Fruit fly (Drosophila melanogaster) whole organism, embryonic: ENCODE data around the gene CG15741.

ENCODE experiments used
- Bdp1 ChIP-seq: fragments of 200-800 bp; sonication (Bioruptor generic); optimal IDR thresholded peaks from 3 replicates; lab custom pipeline; 2016; ENCODE audit warnings: missing biosample characterization, missing genetic modification characterization
- C15 ChIP-seq: fragments of 200-800 bp; sonication (Bioruptor generic); IDR thresholded peaks from 3 replicates; pipeline ENCODE4 v1.3.6; 2022; ENCODE audit warnings: missing biosample characterization, missing genetic modification characterization
- CG10565 ChIP-seq: fragments of 200-800 bp; sonication (Bioruptor generic); optimal IDR thresholded peaks from 3 replicates; lab custom pipeline; 2016; ENCODE audit warnings: missing biosample characterization, mild to moderate bottlenecking, missing genetic modification characterization
- CG11247 ChIP-seq: fragments of 200-800 bp; sonication (Bioruptor generic); IDR thresholded peaks from 2 replicates; pipeline ENCODE4 v1.3.6; 2022; ENCODE audit warnings: missing biosample characterization, missing genetic modification characterization
- CG11695 ChIP-seq: fragments of 200-800 bp; sonication (Bioruptor generic); IDR thresholded peaks from 3 replicates; pipeline ENCODE4 v1.3.6; 2022; ENCODE audit warnings: missing biosample characterization, missing genetic modification characterization
- CG13424 ChIP-seq: fragments of 200-800 bp; sonication (Bioruptor generic); optimal IDR thresholded peaks from 2 replicates; lab custom pipeline; 2019; ENCODE audit warnings: missing biosample characterization, mild to moderate bottlenecking, missing genetic modification characterization, moderate library complexity
- CG14667 ChIP-seq: fragments of 200-800 bp; sonication (Bioruptor generic); IDR thresholded peaks from 2 replicates; pipeline ENCODE4 v1.3.6; 2022; ENCODE audit warnings: missing biosample characterization, missing genetic modification characterization
- CG16815 ChIP-seq: fragments of 200-800 bp; sonication (Bioruptor generic); optimal IDR thresholded peaks from 3 replicates; lab custom pipeline; 2017; ENCODE audit warnings: missing biosample characterization, mild to moderate bottlenecking, missing genetic modification characterization
- CG17612 ChIP-seq: fragments of 200-800 bp; sonication (Bioruptor generic); IDR thresholded peaks from 2 replicates; pipeline ENCODE4 v1.3.6; 2022; ENCODE audit warnings: missing biosample characterization, missing genetic modification characterization
- CG17802 ChIP-seq: fragments of 200-800 bp; sonication (Bioruptor generic); optimal IDR thresholded peaks from 2 replicates; lab custom pipeline; 2018; ENCODE audit warnings: missing biosample characterization, mild to moderate bottlenecking, missing genetic modification characterization, moderate library complexity
- CG18011 ChIP-seq: fragments of 200-800 bp; sonication (Bioruptor generic); optimal IDR thresholded peaks from 2 replicates; lab custom pipeline; 2017; ENCODE audit warnings: missing biosample characterization, missing genetic modification characterization, mild to moderate bottlenecking, moderate library complexity, missing genotype
- CG1832 ChIP-seq: fragments of 200-800 bp; sonication (Bioruptor generic); optimal IDR thresholded peaks from 2 replicates; lab custom pipeline; 2017; ENCODE audit warnings: missing biosample characterization, mild to moderate bottlenecking, missing genetic modification characterization, inconsistent platforms
- CG2129 ChIP-seq: fragments of 200-800 bp; sonication (Bioruptor generic); IDR thresholded peaks from 2 replicates; pipeline ENCODE4 v1.3.6; 2022; ENCODE audit warnings: missing biosample characterization, missing genetic modification characterization; ENCODE audit not compliant: partially characterized antibody
- CG33213 ChIP-seq: fragments of 200-800 bp; sonication (Bioruptor generic); optimal IDR thresholded peaks from 3 replicates; lab custom pipeline; 2016; ENCODE audit warnings: missing biosample characterization, missing genetic modification characterization
- CG33557 ChIP-seq: fragments of 200-800 bp; sonication (Bioruptor generic); optimal IDR thresholded peaks from 2 replicates; lab custom pipeline; 2019; ENCODE audit warnings: missing biosample characterization, mild to moderate bottlenecking, missing genetic modification characterization, moderate library complexity
- CG3838 ChIP-seq: fragments of 200-800 bp; sonication (Bioruptor generic); optimal IDR thresholded peaks from 3 replicates; lab custom pipeline; 2016; ENCODE audit warnings: missing biosample characterization, missing genetic modification characterization
- CG3995 ChIP-seq: fragments of 200-800 bp; sonication (Bioruptor generic); optimal IDR thresholded peaks from 3 replicates; lab custom pipeline; 2016; ENCODE audit warnings: missing biosample characterization, missing genetic modification characterization
- CG5245 ChIP-seq: fragments of 200-800 bp; sonication (Bioruptor generic); optimal IDR thresholded peaks from 3 replicates; lab custom pipeline; 2016; ENCODE audit warnings: missing biosample characterization, missing genetic modification characterization
- CG7987 ChIP-seq: fragments of 200-800 bp; sonication (Bioruptor generic); optimal IDR thresholded peaks from 2 replicates; lab custom pipeline; 2018; ENCODE audit warnings: missing biosample characterization, mild to moderate bottlenecking, missing genetic modification characterization, moderate library complexity
- Dbx ChIP-seq: fragments of 200-800 bp; sonication (Bioruptor generic); IDR thresholded peaks from 3 replicates; pipeline ENCODE4 v1.3.6; 2022; ENCODE audit warnings: missing biosample characterization, missing genetic modification characterization
- Dfd ChIP-seq, 2 experiments: fragments of >200 bp; optimal IDR thresholded peaks; 2 replicates each; lab custom pipeline; 2017; ENCODE audit warnings: missing biosample characterization in 2 of 2, missing genetic modification characterization in 2 of 2
- ERR ChIP-seq: fragments of 200-800 bp; sonication (Bioruptor generic); optimal IDR thresholded peaks from 2 replicates; lab custom pipeline; 2016; ENCODE audit warnings: missing biosample characterization, missing genetic modification characterization
- Ets65A ChIP-seq: fragments of 200-800 bp; sonication (Bioruptor generic); peaks from one replicate; lab custom pipeline; 2016; ENCODE audit warnings: missing biosample characterization, missing genetic modification characterization
- HLH3B ChIP-seq: fragments of 200-800 bp; sonication (Bioruptor generic); IDR thresholded peaks from 2 replicates; pipeline ENCODE4 v1.3.6; 2022; ENCODE audit warnings: missing biosample characterization, missing genetic modification characterization
- Mes4 ChIP-seq: fragments of 200-800 bp; sonication (Bioruptor generic); optimal IDR thresholded peaks from 2 replicates; lab custom pipeline; 2016; ENCODE audit warnings: missing biosample characterization, missing genetic modification characterization
- NK7.1 ChIP-seq: fragments of 200-800 bp; sonication (Bioruptor generic); optimal IDR thresholded peaks from 3 replicates; lab custom pipeline; 2016; ENCODE audit warnings: missing biosample characterization, missing genetic modification characterization
- NfI ChIP-seq: fragments of 200-800 bp; sonication (Bioruptor generic); optimal IDR thresholded peaks from 3 replicates; lab custom pipeline; 2018; ENCODE audit warnings: missing biosample characterization, mild to moderate bottlenecking, missing genetic modification characterization, moderate library complexity
- Rfx ChIP-seq: fragments of 200-800 bp; sonication (Bioruptor generic); IDR thresholded peaks from 2 replicates; pipeline ENCODE4 v1.3.6; 2022; ENCODE audit warnings: missing biosample characterization, missing genetic modification characterization
- Side ChIP-seq: fragments of 200-800 bp; sonication (Bioruptor generic); optimal IDR thresholded peaks from 2 replicates; lab custom pipeline; 2016; ENCODE audit warnings: missing biosample characterization, missing genetic modification characterization
- Six4 ChIP-seq: fragments of 200-800 bp; sonication (Bioruptor generic); optimal IDR thresholded peaks from 2 replicates; lab custom pipeline; 2016; ENCODE audit warnings: missing biosample characterization, missing genetic modification characterization
- Stat92E ChIP-seq, 3 experiments: fragments of >200 bp in 2 of 3; fragments of 200-800 bp in 1 of 3; sonication (Bioruptor generic) in 1 of 3; optimal IDR thresholded peaks; 2 replicates each; lab custom pipeline; 2017 to 2019; ENCODE audit warnings: missing biosample characterization in 3 of 3, missing genetic modification characterization in 3 of 3, mild to moderate bottlenecking in 1 of 3, moderate library complexity in 1 of 3
- Trl ChIP-seq, 3 experiments: fragments of >200 bp in 2 of 3; fragments of 200-800 bp in 1 of 3; sonication (Bioruptor generic) in 1 of 3; optimal IDR thresholded peaks; 2 replicates in 1 of 3; 3 replicates in 2 of 3; lab custom pipeline; 2016 to 2017; ENCODE audit warnings: missing biosample characterization in 1 of 3, missing genetic modification characterization in 1 of 3
- caup ChIP-seq: fragments of 200-800 bp; sonication (Bioruptor generic); optimal IDR thresholded peaks from 3 replicates; lab custom pipeline; 2017; ENCODE audit warnings: missing biosample characterization, mild to moderate bottlenecking, missing genetic modification characterization, moderate library complexity; ENCODE audit not compliant: severe bottlenecking
- crol ChIP-seq: fragments of 200-800 bp; sonication (Bioruptor generic); IDR thresholded peaks from 2 replicates; pipeline ENCODE4 v1.3.6; 2022; ENCODE audit warnings: missing biosample characterization, missing genetic modification characterization
- fd64A ChIP-seq: fragments of 200-800 bp; sonication (Bioruptor generic); optimal IDR thresholded peaks from 3 replicates; lab custom pipeline; 2018; ENCODE audit warnings: missing biosample characterization, mild to moderate bottlenecking, missing genetic modification characterization
- gfzf ChIP-seq: fragments of 200-800 bp; sonication (Bioruptor generic); optimal IDR thresholded peaks from 2 replicates; lab custom pipeline; 2016; ENCODE audit warnings: missing biosample characterization, mild to moderate bottlenecking, missing genetic modification characterization, moderate library complexity
- gro ChIP-seq: fragments of 200-800 bp; sonication (Bioruptor generic); optimal IDR thresholded peaks from 2 replicates; lab custom pipeline; 2016; ENCODE audit warnings: missing biosample characterization, missing genetic modification characterization
- hkb ChIP-seq, 2 experiments: fragments of 200-800 bp in 1 of 2; fragments of >200 bp in 1 of 2; sonication (Bioruptor generic) in 1 of 2; IDR thresholded peaks in 1 of 2; optimal IDR thresholded peaks in 1 of 2; 2 replicates each; pipeline versions ENCODE4 v1.3.6 to Lab custom; 2017 to 2022; ENCODE audit warnings: missing biosample characterization in 1 of 2, missing genetic modification characterization in 1 of 2
- kah ChIP-seq: fragments of 200-800 bp; sonication (Bioruptor generic); optimal IDR thresholded peaks from 2 replicates; lab custom pipeline; 2018; ENCODE audit warnings: missing biosample characterization, mild to moderate bottlenecking, missing genetic modification characterization
- nerfin-1 ChIP-seq: fragments of 200-800 bp; sonication (Bioruptor generic); optimal IDR thresholded peaks from 3 replicates; lab custom pipeline; 2019; ENCODE audit warnings: missing biosample characterization, mild to moderate bottlenecking, missing genetic modification characterization, moderate library complexity
- org-1 ChIP-seq: fragments of 200-800 bp; sonication (Bioruptor generic); optimal IDR thresholded peaks from 2 replicates; lab custom pipeline; 2017; ENCODE audit warnings: missing biosample characterization, missing genetic modification characterization
- peb ChIP-seq: fragments of 200-800 bp; sonication (Bioruptor generic); IDR thresholded peaks from 2 replicates; pipeline ENCODE4 v1.3.6; 2022; ENCODE audit warnings: missing biosample characterization, missing genetic modification characterization
- phol ChIP-seq: fragments of 200-800 bp; sonication (Bioruptor generic); optimal IDR thresholded peaks from 3 replicates; lab custom pipeline; 2018; ENCODE audit warnings: missing biosample characterization, mild to moderate bottlenecking, missing genetic modification characterization, moderate library complexity
- ranshi ChIP-seq: fragments of 200-800 bp; sonication (Bioruptor generic); IDR thresholded peaks from 2 replicates; pipeline ENCODE4 v1.3.6; 2022; ENCODE audit warnings: missing biosample characterization, missing genetic modification characterization
- salm ChIP-seq: fragments of 200-800 bp; sonication (Bioruptor generic); optimal IDR thresholded peaks from 2 replicates; lab custom pipeline; 2018; ENCODE audit warnings: missing biosample characterization, mild to moderate bottlenecking, missing genetic modification characterization
- slou ChIP-seq: fragments of 200-800 bp; sonication (Bioruptor generic); optimal IDR thresholded peaks from 3 replicates; lab custom pipeline; 2016; ENCODE audit warnings: missing biosample characterization, missing genetic modification characterization
- so ChIP-seq: fragments of 200-800 bp; sonication (Bioruptor generic); IDR thresholded peaks from 3 replicates; pipeline ENCODE4 v1.3.6; 2022; ENCODE audit warnings: missing biosample characterization, missing genetic modification characterization
- tx ChIP-seq: fragments of 200-800 bp; sonication (Bioruptor generic); optimal IDR thresholded peaks from 2 replicates; lab custom pipeline; 2016; ENCODE audit warnings: missing biosample characterization, missing genetic modification characterization
- vvl ChIP-seq: fragments of 200-800 bp; sonication (Bioruptor generic); IDR thresholded peaks from 2 replicates; pipeline ENCODE4 v1.3.6; 2022; ENCODE audit warnings: missing biosample characterization, missing genetic modification characterization
- wdn ChIP-seq: fragments of 200-800 bp; sonication (Bioruptor generic); IDR thresholded peaks from 2 replicates; pipeline ENCODE4 v1.3.6; 2022; ENCODE audit warnings: missing biosample characterization, missing genetic modification characterization
- z ChIP-seq: fragments of 200-800 bp; sonication (Bioruptor generic); IDR thresholded peaks from 3 replicates; pipeline ENCODE4 v1.3.6; 2022; ENCODE audit warnings: missing biosample characterization, missing genetic modification characterization

Gene CG15741

DNA sequence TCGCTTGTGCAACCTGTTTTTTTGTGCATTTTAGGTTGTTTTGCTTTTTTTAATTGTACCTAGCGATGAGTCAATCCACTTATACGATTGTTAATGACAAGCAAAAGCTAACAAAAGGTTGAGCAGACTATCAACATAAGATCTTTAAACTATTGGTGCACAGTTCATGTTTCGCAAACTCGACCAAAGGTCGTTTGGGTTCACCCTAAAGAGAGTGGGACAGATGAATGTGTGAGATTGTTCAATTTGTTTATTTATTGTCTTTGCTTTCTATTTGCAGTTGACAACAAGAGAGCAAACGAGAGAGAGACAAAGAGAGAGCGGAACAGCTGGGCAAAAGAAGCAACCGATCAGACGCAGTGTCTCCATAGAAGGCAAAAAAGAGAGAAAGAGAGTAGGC, 14.8 kb downstream of the CG15741 start (continued):
- TF ChIP-seq z (no peak), CG18011 (GFP tag; lab: Kevin White, UChicago) (no peak), Dfd (GFP tag; optimal IDR thresholded peaks at IDR 0.05; lab: Kevin White, UChicago) (no peak), Rfx (GFP tag; lab: Robert Waterston, UW) (no peak), slou (GFP tag; lab: Kevin White, UChicago) (no peak), org-1 (no peak), CG3995 (GFP tag; lab: Kevin White, UChicago) (no peak), vvl (GFP tag; lab: Robert Waterston, UW) (peak; percentile 33; the same call in 1 of the 2 replicates), hkb (optimal IDR thresholded peaks at IDR 0.05; lab: Kevin White, UChicago) (no peak), hkb (GFP tag; IDR thresholded peaks at IDR 0.05; lab: Robert Waterston, UW) (peak; percentile 51), C15 (GFP tag; lab: Robert Waterston, UW) (no peak), Dbx (no peak), Mes4 (GFP tag; lab: Kevin White, UChicago) (no peak), NK7.1 (GFP tag; lab: Kevin White, UChicago) (no peak), CG2129 (GFP tag; lab: Robert Waterston, UW) (no peak), ERR (no peak), NfI (no peak), HLH3B (GFP tag; lab: Robert Waterston, UW) (0 out of 2 replicates have a peak, but pooled peaks have one; percentile 21), CG16815 (GFP tag; lab: Kevin White, UChicago) (no peak), Trl (optimal IDR thresholded peaks at IDR 0.05; lab: Kevin White, UChicago) (peak; percentile 51 to 74), Trl (GFP tag; optimal IDR thresholded peaks at IDR 0.05; lab: Kevin White, UChicago) (peak; percentile 4), CG17802 (tag; lab: Kevin White, UChicago) (no peak), nerfin-1 (tag; lab: Kevin White, UChicago) (peak; percentile 27), tx (GFP tag; lab: Kevin White, UChicago) (no peak), gfzf (GFP tag; lab: Kevin White, UChicago) (no peak), wdn (GFP tag; lab: Robert Waterston, UW) (no peak), crol (GFP tag; lab: Robert Waterston, UW) (no peak), CG3838 (GFP tag; lab: Kevin White, UChicago) (no peak), CG14667 (GFP tag; lab: Robert Waterston, UW) (no peak), Ets65A (GFP tag; lab: Kevin White, UChicago) (no peak), CG11247 (GFP tag; lab: Robert Waterston, UW) (no peak), Six4 (GFP tag; lab: Kevin White, UChicago) (peak; percentile 10), Side (no peak), fd64A (GFP tag; lab: Kevin White, UChicago) (peak; percentile 77), Stat92E (GFP tag; optimal IDR thresholded peaks at IDR 0.05; lab: Kevin White, UChicago) (no peak), CG7987 (no peak), CG33557 (GFP tag; lab: Kevin White, UChicago) (peak; percentile 33), CG5245 (no peak), ranshi (GFP tag; lab: Robert Waterston, UW) (peak; percentile 6; the same call in 1 of the 2 replicates), CG33213 (peak; percentile 10), gro (GFP tag; lab: Kevin White, UChicago) (no peak), CG1832 (GFP tag; lab: Kevin White, UChicago) (no peak), Bdp1 (GFP tag; lab: Kevin White, UChicago) (no peak), salm (tag; lab: Kevin White, UChicago) (no peak), CG13424 (tag; lab: Kevin White, UChicago) (peak; percentile 29), so (no peak), caup (GFP tag; lab: Kevin White, UChicago) (no peak), CG17612 (GFP tag; lab: Robert Waterston, UW) (no peak), kah (GFP tag; lab: Kevin White, UChicago) (peak; percentile 24), peb (GFP tag; lab: Robert Waterston, UW) (no peak), CG10565 (no peak), CG11695 (GFP tag; lab: Robert Waterston, UW) (0 out of 3 replicates have a peak, but pooled peaks have one; percentile 22), phol (tag; lab: Kevin White, UChicago) (no peak)
